Worm (Caenorhabditis elegans) whole organism, L4 larva: ENCODE measurements around the gene ten-1.

Source experiments
- D1046.2 ChIP-seq: fragments of 200-800 bp; sonication (Bioruptor generic); IDR thresholded peaks from 2 replicates; pipeline ENCODE4 v1.3.6; 2022; ENCODE audit warnings: missing genetic modification characterization, missing compliant biosample characterization
- F10B5.3 ChIP-seq: sonication (generic microtip); optimal IDR thresholded peaks from 2 replicates; lab custom pipeline; 2016; ENCODE audit warnings: mild to moderate bottlenecking, missing genetic modification characterization, missing compliant biosample characterization
- F49E8.2 ChIP-seq: sonication (generic microtip); optimal IDR thresholded peaks from 2 replicates; lab custom pipeline; 2016; ENCODE audit warnings: missing compliant biosample characterization, mild to moderate bottlenecking, missing genetic modification characterization, borderline replicate concordance
- R02D3.7 ChIP-seq: fragments of 150-350 bp; sonication (generic microtip); optimal IDR thresholded peaks from 3 replicates; lab custom pipeline; 2014; ENCODE audit warnings: missing biosample characterization, missing genetic modification characterization
- T20F7.1 ChIP-seq: fragments of 200-800 bp; sonication (Bioruptor generic); optimal IDR thresholded peaks from 2 replicates; lab custom pipeline; 2018; ENCODE audit warnings: mild to moderate bottlenecking, missing genetic modification characterization, missing compliant biosample characterization
- Y48G9A.11 ChIP-seq: fragments of 200-800 bp; sonication (Bioruptor generic); IDR thresholded peaks from 2 replicates; pipeline ENCODE4 v1.3.6; 2022; ENCODE audit warnings: missing genetic modification reagents, missing genetic modification characterization, missing compliant biosample characterization
- Y5F2A.4 ChIP-seq: fragments of 200-800 bp; sonication (Bioruptor generic); optimal IDR thresholded peaks from 2 replicates; lab custom pipeline; 2018; ENCODE audit warnings: mild to moderate bottlenecking, missing genetic modification characterization, missing compliant biosample characterization
- ZK337.2 ChIP-seq: fragments of 200-800 bp; sonication (Bioruptor generic); IDR thresholded peaks from 2 replicates; pipeline ENCODE4 v1.3.6; 2022; ENCODE audit warnings: missing genetic modification reagents, missing genetic modification characterization, missing compliant biosample characterization
- aha-1 ChIP-seq: fragments of 150-350 bp; peaks from one replicate; lab custom pipeline; 2014; ENCODE audit warnings: missing biosample characterization, missing genetic modification characterization
- ama-1 ChIP-seq: fragments of 150-350 bp; optimal IDR thresholded peaks from 2 replicates; lab custom pipeline; 2014; ENCODE audit warnings: inconsistent platforms, mixed read lengths
- ceh-20 ChIP-seq: fragments of 200-800 bp; sonication (Bioruptor generic); IDR thresholded peaks from 2 replicates; pipeline ENCODE4 v1.3.6; 2022; ENCODE audit warnings: missing genetic modification reagents, missing genetic modification characterization, missing compliant biosample characterization
- ceh-28 ChIP-seq: fragments of 150-350 bp; optimal IDR thresholded peaks from 2 replicates; lab custom pipeline; 2014; ENCODE audit warnings: missing biosample characterization, missing genetic modification reagents, missing genetic modification characterization
- ceh-82 ChIP-seq: sonication (generic microtip); optimal IDR thresholded peaks from 2 replicates; lab custom pipeline; 2017; ENCODE audit warnings: missing biosample characterization, missing genetic modification characterization
- ctbp-1 ChIP-seq: fragments of 200-800 bp; sonication (Bioruptor generic); IDR thresholded peaks from 2 replicates; pipeline ENCODE4 v1.3.6; 2022; ENCODE audit warnings: missing genetic modification reagents, missing genetic modification characterization, missing compliant biosample characterization
- daf-12 ChIP-seq: fragments of 150-350 bp; optimal IDR thresholded peaks from 2 replicates; lab custom pipeline; 2014; ENCODE audit warnings: missing biosample characterization, missing genetic modification reagents, missing genetic modification characterization
- daf-16 ChIP-seq, 3 experiments: sonication (generic microtip); optimal IDR thresholded peaks; 2 replicates each; lab custom pipeline; 2016 to 2017; ENCODE audit warnings: missing genetic modification characterization in 3 of 3, missing genetic modification reagents in 3 of 3, mild to moderate bottlenecking in 2 of 3, missing compliant biosample characterization in 2 of 3, missing biosample characterization in 1 of 3, moderate library complexity in 1 of 3
- dmd-8 ChIP-seq: fragments of 200-800 bp; sonication (Bioruptor generic); IDR thresholded peaks from 2 replicates; pipeline ENCODE4 v1.3.6; 2022; ENCODE audit warnings: missing genetic modification characterization, missing compliant biosample characterization
- dmd-9 ChIP-seq: fragments of 200-800 bp; sonication (Bioruptor generic); IDR thresholded peaks from 2 replicates; pipeline ENCODE4 v1.3.6; 2022; ENCODE audit warnings: missing genetic modification reagents, missing genetic modification characterization, missing compliant biosample characterization
- duxl-1 ChIP-seq: sonication (generic microtip); optimal IDR thresholded peaks from 2 replicates; lab custom pipeline; 2016; ENCODE audit warnings: mild to moderate bottlenecking, missing genetic modification characterization, moderate library complexity, missing compliant biosample characterization; ENCODE audit not compliant: poor library complexity
- dve-1 ChIP-seq: sonication (generic microtip); optimal IDR thresholded peaks from 2 replicates; lab custom pipeline; 2017; ENCODE audit warnings: antibody characterized with exemption, mild to moderate bottlenecking, missing genetic modification characterization, missing compliant biosample characterization; ENCODE audit not compliant: insufficient read depth
- egl-27 ChIP-seq: sonication (generic microtip); optimal IDR thresholded peaks from 3 replicates; lab custom pipeline; 2017; ENCODE audit warnings: missing biosample characterization, missing genetic modification reagents, missing genetic modification characterization
- fos-1 ChIP-seq: fragments of 150-350 bp; optimal IDR thresholded peaks from 2 replicates; lab custom pipeline; 2014; ENCODE audit warnings: missing biosample characterization, missing genetic modification characterization
- hif-1 ChIP-seq, 2 experiments: sonication (generic microtip); optimal IDR thresholded peaks; 2 replicates each; lab custom pipeline; 2016 to 2017; ENCODE audit warnings: missing compliant biosample characterization in 2 of 2, missing genetic modification characterization in 2 of 2, missing genetic modification reagents in 2 of 2, missing genotype in 2 of 2, mild to moderate bottlenecking in 1 of 2
- jun-1 ChIP-seq: fragments of 150-350 bp; optimal IDR thresholded peaks from 2 replicates; lab custom pipeline; 2014; ENCODE audit warnings: missing biosample characterization, missing genetic modification reagents, missing genetic modification characterization
- lin-15B ChIP-seq: fragments of 150-350 bp; sonication (generic microtip); optimal IDR thresholded peaks from 3 replicates; lab custom pipeline; 2014; ENCODE audit warnings: missing biosample characterization, missing genetic modification characterization
- lin-29 ChIP-seq: fragments of 200-800 bp; sonication (Bioruptor generic); IDR thresholded peaks from 2 replicates; pipeline ENCODE4 v1.3.6; 2022; ENCODE audit warnings: missing genetic modification reagents, missing genetic modification characterization, missing compliant biosample characterization
- lin-39 ChIP-seq: fragments of 150-350 bp; optimal IDR thresholded peaks from 2 replicates; lab custom pipeline; 2014; ENCODE audit warnings: missing biosample characterization, missing genetic modification reagents, missing genetic modification characterization
- lsy-2 ChIP-seq, 2 experiments: fragments of 150-350 bp in 1 of 2; sonication (generic microtip) in 1 of 2; optimal IDR thresholded peaks; 2 replicates each; lab custom pipeline; 2014 to 2017; ENCODE audit warnings: missing biosample characterization in 2 of 2, missing genetic modification characterization in 2 of 2
- mdl-1 ChIP-seq, 2 experiments: fragments of 150-350 bp in 1 of 2; sonication (generic microtip) in 1 of 2; optimal IDR thresholded peaks; 2 replicates each; lab custom pipeline; 2014 to 2017; ENCODE audit warnings: missing biosample characterization in 2 of 2, missing genetic modification characterization in 2 of 2
- mep-1 ChIP-seq: fragments of 150-350 bp; sonication (generic microtip); optimal IDR thresholded peaks from 3 replicates; lab custom pipeline; 2014; ENCODE audit warnings: missing biosample characterization, missing genetic modification characterization
- mes-2 ChIP-seq: sonication (generic microtip); optimal IDR thresholded peaks from 2 replicates; lab custom pipeline; 2016; ENCODE audit warnings: missing genotype, mild to moderate bottlenecking, missing genetic modification characterization, missing compliant biosample characterization; ENCODE audit not compliant: poor library complexity, severe bottlenecking
- mxl-3 ChIP-seq: fragments of 200-800 bp; sonication (Bioruptor generic); optimal IDR thresholded peaks from 2 replicates; lab custom pipeline; 2018; ENCODE audit warnings: mild to moderate bottlenecking, missing genetic modification characterization, missing compliant biosample characterization
- nhr-10 ChIP-seq: fragments of 150-350 bp; optimal IDR thresholded peaks from 2 replicates; lab custom pipeline; 2014; ENCODE audit warnings: missing biosample characterization, missing genetic modification characterization
- nhr-111 ChIP-seq: fragments of 200-800 bp; sonication (Bioruptor generic); optimal IDR thresholded peaks from 2 replicates; lab custom pipeline; 2018; ENCODE audit warnings: mild to moderate bottlenecking, missing genetic modification characterization, missing compliant biosample characterization
- nhr-237 ChIP-seq: sonication (generic microtip); optimal IDR thresholded peaks from 2 replicates; lab custom pipeline; 2017; ENCODE audit warnings: missing biosample characterization, missing genetic modification characterization
- nhr-28 ChIP-seq: fragments of 150-350 bp; optimal IDR thresholded peaks from 2 replicates; lab custom pipeline; 2014; ENCODE audit warnings: missing biosample characterization, missing genetic modification characterization
- nhr-48 ChIP-seq: sonication (generic microtip); optimal IDR thresholded peaks from 2 replicates; lab custom pipeline; 2016; ENCODE audit warnings: mild to moderate bottlenecking, missing genetic modification characterization, missing compliant biosample characterization
- pha-4 ChIP-seq, 2 experiments: fragments of 150-350 bp in 1 of 2; fragments of 200-800 bp in 1 of 2; sonication (Bioruptor generic) in 1 of 2; IDR thresholded peaks in 1 of 2; optimal IDR thresholded peaks in 1 of 2; 2 replicates each; pipeline versions ENCODE4 v1.3.6 to Lab custom; 2014 to 2022; ENCODE audit warnings: missing genetic modification characterization in 2 of 2, missing genetic modification reagents in 2 of 2, missing biosample characterization in 1 of 2, missing compliant biosample characterization in 1 of 2
- pqm-1 ChIP-seq: sonication (generic microtip); optimal IDR thresholded peaks from 2 replicates; lab custom pipeline; 2017; ENCODE audit warnings: missing biosample characterization, missing genetic modification characterization
- rbr-2 ChIP-seq: sonication (generic microtip); optimal IDR thresholded peaks from 2 replicates; lab custom pipeline; 2016; ENCODE audit warnings: missing genotype, missing genetic modification characterization, missing compliant biosample characterization
- saeg-2 ChIP-seq: fragments of 200-800 bp; sonication (Bioruptor generic); IDR thresholded peaks from 2 replicates; pipeline ENCODE4 v1.3.6; 2022; ENCODE audit warnings: missing genetic modification reagents, missing genetic modification characterization, missing compliant biosample characterization
- snpc-1.2 ChIP-seq: fragments of 200-800 bp; sonication (Bioruptor generic); IDR thresholded peaks from 2 replicates; pipeline ENCODE4 v1.3.6; 2022; ENCODE audit warnings: missing genetic modification reagents, missing genetic modification characterization, missing compliant biosample characterization
- snpc-4 ChIP-seq: fragments of 150-350 bp; optimal IDR thresholded peaks from 2 replicates; lab custom pipeline; 2014; ENCODE audit warnings: missing biosample characterization, missing genetic modification characterization
- unc-39 ChIP-seq: sonication (generic microtip); optimal IDR thresholded peaks from 2 replicates; lab custom pipeline; 2017; ENCODE audit warnings: missing biosample characterization, missing genetic modification characterization
- unc-62 ChIP-seq, 3 experiments: fragments of 150-350 bp in 1 of 3; sonication (generic microtip); optimal IDR thresholded peaks in 2 of 3; peaks in 1 of 3; 1 replicate in 1 of 3; 2 replicates in 2 of 3; lab custom pipeline; 2014 to 2017; ENCODE audit warnings: missing biosample characterization in 3 of 3, missing genetic modification characterization in 3 of 3, missing genetic modification reagents in 3 of 3, missing genotype in 1 of 3
- zag-1 ChIP-seq: fragments of 150-350 bp; optimal IDR thresholded peaks from 2 replicates; lab custom pipeline; 2014; ENCODE audit warnings: missing biosample characterization, missing genetic modification characterization
- zfp-2 ChIP-seq: sonication (generic microtip); optimal IDR thresholded peaks from 2 replicates; lab custom pipeline; 2016; ENCODE audit warnings: mild to moderate bottlenecking, missing genetic modification characterization, missing compliant biosample characterization
- zip-2 ChIP-seq: fragments of 150-350 bp; optimal IDR thresholded peaks from 2 replicates; lab custom pipeline; 2014; ENCODE audit warnings: missing biosample characterization, missing genetic modification characterization
- ztf-11 ChIP-seq: fragments of 150-350 bp; optimal IDR thresholded peaks from 2 replicates; lab custom pipeline; 2014; ENCODE audit warnings: missing biosample characterization, missing genetic modification characterization
- ztf-7 ChIP-seq: fragments of 150-350 bp; optimal IDR thresholded peaks from 2 replicates; lab custom pipeline; 2014; ENCODE audit warnings: missing biosample characterization, missing genetic modification characterization

Gene ten-1

DNA sequence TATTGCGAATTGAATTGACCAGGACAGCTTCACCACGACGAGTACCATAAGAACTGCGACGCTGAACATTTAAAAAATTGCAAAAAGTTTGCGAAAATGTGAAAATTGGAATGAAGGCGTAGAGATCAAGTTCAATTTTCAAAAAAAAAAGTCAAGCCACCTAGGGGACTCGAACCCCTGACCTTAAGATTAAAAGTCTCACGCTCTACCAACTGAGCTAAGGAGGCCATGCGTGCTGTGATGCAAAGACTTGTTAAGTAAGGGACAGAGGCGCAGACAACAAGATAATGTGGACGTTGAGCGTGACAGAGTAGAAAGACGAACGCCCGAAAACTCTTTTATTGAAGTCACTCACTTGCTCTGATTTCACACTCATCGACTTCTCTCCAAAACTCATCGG lies 66.8 kb downstream of the ten-1 start (continued):
- 0 out of 2 replicates have a peak, but pooled peaks have one; percentile 24 for TF ChIP-seq lin-29
- no peak for TF ChIP-seq jun-1 (tag; lab: Kevin White, UChicago)
- TF ChIP-seq lsy-2 (tag; optimal IDR thresholded peaks at IDR 0.05; lab: Kevin White, UChicago): peak in 1 of 2 experiments; percentile 75
- TF ChIP-seq nhr-237 (tag; lab: Kevin White, UChicago): no peak
- TF ChIP-seq F10B5.3 (tag; lab: Kevin White, UChicago): peak; percentile 48
- TF ChIP-seq unc-39 (tag; lab: Kevin White, UChicago): no peak
- TF ChIP-seq daf-12 (tag; lab: Kevin White, UChicago): no peak
- peak in 1 of 2 experiments; percentile 72 for TF ChIP-seq daf-16 (GFP tag; optimal IDR thresholded peaks at IDR 0.05; lab: Kevin White, UChicago)
- TF ChIP-seq daf-16 (tag; optimal IDR thresholded peaks at IDR 0.05; lab: Kevin White, UChicago): peak; percentile 36
- TF ChIP-seq T20F7.1: peak; percentile 51
- peak; percentile 29 for TF ChIP-seq snpc-4 (tag; lab: Kevin White, UChicago)
- TF ChIP-seq D1046.2: 0 out of 2 replicates have a peak, but pooled peaks have one; percentile 69
- peak; percentile 66 for TF ChIP-seq F49E8.2 (tag; lab: Kevin White, UChicago)
- TF ChIP-seq nhr-28 (tag; lab: Kevin White, UChicago): peak; percentile 16
- peak; percentile 63; the same call in 1 of the 2 replicates for TF ChIP-seq dmd-9
- TF ChIP-seq ZK337.2: 0 out of 2 replicates have a peak, but pooled peaks have one; percentile 58
- peak; percentile 1 for TF ChIP-seq zfp-2 (tag; lab: Kevin White, UChicago)
- TF ChIP-seq zip-2 (tag; lab: Kevin White, UChicago): no peak
- TF ChIP-seq snpc-1.2 (GFP tag; lab: Robert Waterston, UW): peak; percentile 79
- no peak; the same call in none of the 2 replicates for TF ChIP-seq ceh-20 (GFP tag; lab: Robert Waterston, UW)
- no peak for TF ChIP-seq lin-39 (tag; lab: Kevin White, UChicago)
- peak; percentile 48 for TF ChIP-seq Y5F2A.4 (GFP tag; lab: Kevin White, UChicago)
- TF ChIP-seq saeg-2 (GFP tag; lab: Robert Waterston, UW): 0 out of 2 replicates have a peak, but pooled peaks have one; percentile 22
- TF ChIP-seq ztf-11: no peak
- TF ChIP-seq dmd-8: peak; percentile 95
- peak; percentile 80 for TF ChIP-seq Y48G9A.11 (GFP tag; lab: Robert Waterston, UW)
- peak in 1 of 2 experiments; percentile 62 for TF ChIP-seq hif-1 (tag; optimal IDR thresholded peaks at IDR 0.05; lab: Kevin White, UChicago)
- TF ChIP-seq mxl-3: no peak
- no peak for TF ChIP-seq egl-27 (tag; lab: Kevin White, UChicago)
- no peak for TF ChIP-seq ceh-82 (tag; lab: Kevin White, UChicago)
- no peak for TF ChIP-seq ceh-28 (tag; lab: Kevin White, UChicago)
- peak; percentile 84 for TF ChIP-seq mes-2 (tag; lab: Kevin White, UChicago)
- TF ChIP-seq mdl-1 (tag; optimal IDR thresholded peaks at IDR 0.05; lab: Kevin White, UChicago): peak; percentile 19 to 36
- no peak for TF ChIP-seq lin-15B
- peak; percentile 80 for TF ChIP-seq nhr-111
- TF ChIP-seq ama-1 (lab: Kevin White, UChicago): peak; percentile 14
- peak; percentile 8 for TF ChIP-seq R02D3.7
- no peak for TF ChIP-seq nhr-10 (tag; lab: Kevin White, UChicago)
- TF ChIP-seq duxl-1 (tag; lab: Kevin White, UChicago): no peak
- peak; percentile 85 for TF ChIP-seq aha-1 (tag; lab: Kevin White, UChicago)
- TF ChIP-seq mep-1 (tag; lab: Kevin White, UChicago): peak; percentile 74
- no peak for TF ChIP-seq fos-1
- TF ChIP-seq ztf-7 (tag; lab: Kevin White, UChicago): peak; percentile 51
- TF ChIP-seq zag-1 (tag; lab: Kevin White, UChicago): no peak
- peak; percentile 60 for TF ChIP-seq dve-1
- TF ChIP-seq ctbp-1: peak; percentile 85
- peak in 1 of 2 experiments; percentile 83 for TF ChIP-seq unc-62 (GFP tag; optimal IDR thresholded peaks at IDR 0.05 in 1 of 2; lab: Kevin White, UChicago)
- TF ChIP-seq unc-62 (tag; optimal IDR thresholded peaks at IDR 0.05; lab: Kevin White, UChicago): no peak
- peak; percentile 5 for TF ChIP-seq nhr-48 (tag; lab: Kevin White, UChicago)
- TF ChIP-seq pha-4 (GFP tag; IDR thresholded peaks at IDR 0.05; lab: Robert Waterston, UW): peak; percentile 89; the same call in 1 of the 2 replicates
- no peak for TF ChIP-seq pha-4 (tag; optimal IDR thresholded peaks at IDR 0.05; lab: Kevin White, UChicago)
- peak; percentile 67 for TF ChIP-seq rbr-2
- TF ChIP-seq pqm-1 (tag; lab: Kevin White, UChicago): no peak
